Worm (Caenorhabditis elegans): ENCODE data around the gene E02H4.8.

The E02H4.8 gene

DNA sequence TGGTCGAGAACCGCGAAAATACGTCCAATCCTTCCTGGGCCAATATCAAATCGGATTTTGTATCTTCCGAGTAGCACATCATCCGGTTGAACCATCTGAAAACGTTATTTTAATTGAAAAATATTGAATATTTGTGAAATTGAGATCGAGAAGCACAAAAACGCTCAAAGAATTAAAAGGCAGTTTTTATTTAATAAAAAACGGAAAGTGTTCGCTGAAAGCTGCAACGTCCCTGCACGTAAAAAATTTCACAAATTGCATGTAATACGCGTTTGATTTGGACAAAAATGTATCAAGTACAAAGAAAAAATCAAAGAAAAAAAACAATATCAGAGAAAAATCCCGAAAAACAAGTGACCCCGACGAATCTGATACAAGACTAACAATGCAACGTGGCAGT, 11.3 kb downstream of the E02H4.8 start, which contains the start of gene E02H4.6:
TSS of gene E02H4.6 (minus strand) at position 101 of the 400 bp plus-strand sequence.
- TF ChIP-seq mab-5 (tag; optimal IDR thresholded peaks at IDR 0.05) (no peak), ceh-83 (GFP tag; optimal IDR thresholded peaks at IDR 0.05) (no peak), M03D4.4 (tag; optimal IDR thresholded peaks at IDR 0.05) (no peak), cnd-1 (tag; optimal IDR thresholded peaks at IDR 0.05) (no peak), ham-2 (GFP tag; optimal IDR thresholded peaks at IDR 0.05) (no peak), mls-2 (tag; optimal IDR thresholded peaks at IDR 0.05) (no peak), blmp-1 (tag; optimal IDR thresholded peaks at IDR 0.05) (no peak), nhr-76 (tag; optimal IDR thresholded peaks at IDR 0.05) (no peak), hlh-1 (tag; optimal IDR thresholded peaks at IDR 0.05) (no peak), tbx-8 (GFP tag; optimal IDR thresholded peaks at IDR 0.05) (no peak)

DNA sequence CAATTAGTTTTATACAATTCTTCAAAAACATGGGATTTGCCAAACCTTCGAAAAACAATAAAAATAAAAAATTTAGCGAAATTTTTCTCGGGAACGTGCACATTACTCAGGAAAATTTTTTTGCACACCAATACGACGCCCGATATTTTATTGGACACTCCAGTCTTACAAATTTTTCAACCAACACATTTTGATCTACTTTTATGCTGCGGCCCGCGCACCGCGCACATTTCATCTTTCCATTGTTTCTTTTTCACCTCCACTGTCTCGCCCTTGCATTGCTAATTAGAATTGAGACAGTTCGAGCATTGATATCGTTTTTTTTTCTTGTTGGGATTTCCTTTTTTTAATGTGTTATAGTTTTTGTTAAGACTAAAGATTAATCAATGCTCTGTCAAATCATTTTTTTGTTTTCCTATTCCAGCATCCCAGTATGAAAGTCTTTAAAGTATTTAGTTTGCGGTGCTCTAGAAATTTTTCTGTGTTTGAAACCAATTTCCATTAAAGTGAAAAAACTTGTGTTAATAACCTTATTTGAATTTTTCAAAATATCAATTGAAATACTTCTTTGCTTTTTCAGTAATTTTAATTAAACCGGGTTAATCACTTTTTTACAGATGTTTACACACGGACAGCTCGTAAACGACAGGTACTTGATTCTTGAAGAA, 15.8 kb downstream of the E02H4.8 start, which contains the start of gene K04C1.5:
TSS of gene K04C1.5 (plus strand) at position 618 of the 668 bp plus-strand sequence.
- TF ChIP-seq cnd-1 (tag; optimal IDR thresholded peaks at IDR 0.05) (no peak), snpc-4 (tag; optimal IDR thresholded peaks at IDR 0.05) (no peak), nhr-76 (tag; optimal IDR thresholded peaks at IDR 0.05) (no peak), sem-2 (GFP tag; optimal IDR thresholded peaks at IDR 0.05) (no peak), drap-1 (GFP tag; optimal IDR thresholded peaks at IDR 0.05) (no peak)

DNA sequence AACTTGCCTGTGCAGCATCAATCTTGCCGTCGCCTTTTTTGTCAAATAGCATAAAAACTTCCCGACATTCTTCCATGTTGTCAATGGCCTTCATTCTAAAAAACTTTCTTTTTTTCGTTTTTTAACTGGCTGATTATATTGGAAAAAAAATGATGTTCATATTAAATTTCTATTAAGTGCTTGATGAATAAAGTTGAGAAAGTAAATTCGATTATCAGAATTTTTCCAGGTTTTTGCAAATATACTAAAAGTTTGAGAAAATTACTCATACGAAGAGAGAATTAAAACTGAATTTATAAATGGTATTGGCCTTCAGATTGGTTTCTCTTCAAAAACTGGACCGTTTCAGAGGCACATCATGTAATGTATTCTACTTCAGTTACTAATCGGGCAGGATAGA, 16.9 kb downstream of the E02H4.8 start, which contains the start of gene mlc-6:
TSS of gene mlc-6 (minus strand) at position 101 of the 400 bp plus-strand sequence.
- TF ChIP-seq mep-1 (tag; optimal IDR thresholded peaks at IDR 0.05) (no peak), pha-4 (tag; optimal IDR thresholded peaks at IDR 0.05) (no peak), bed-3 (GFP tag; optimal IDR thresholded peaks at IDR 0.05) (no peak), hlh-1 (tag; optimal IDR thresholded peaks at IDR 0.05) (no peak), mab-5 (tag; optimal IDR thresholded peaks at IDR 0.05) (no peak), nhr-76 (tag; optimal IDR thresholded peaks at IDR 0.05) (no peak), unc-39 (tag; optimal IDR thresholded peaks at IDR 0.05) (no peak), unc-62 (GFP tag; optimal IDR thresholded peaks at IDR 0.05) (no peak), sptf-1 (tag; optimal IDR thresholded peaks at IDR 0.05) (no peak), ztf-11 (tag; optimal IDR thresholded peaks at IDR 0.05) (no peak), lsy-2 (tag; optimal IDR thresholded peaks at IDR 0.05) (no peak), ham-2 (GFP tag; optimal IDR thresholded peaks at IDR 0.05) (no peak), ceh-39 (tag; optimal IDR thresholded peaks at IDR 0.05) (no peak), ceh-43 (GFP tag; optimal IDR thresholded peaks at IDR 0.05) (no peak), elt-3 (tag; optimal IDR thresholded peaks at IDR 0.05) (no peak), lin-13 (tag; optimal IDR thresholded peaks at IDR 0.05) (no peak), elt-1 (tag; optimal IDR thresholded peaks at IDR 0.05; ENCODE audit: borderline replicate concordance, insufficient read depth) (no peak)

DNA sequence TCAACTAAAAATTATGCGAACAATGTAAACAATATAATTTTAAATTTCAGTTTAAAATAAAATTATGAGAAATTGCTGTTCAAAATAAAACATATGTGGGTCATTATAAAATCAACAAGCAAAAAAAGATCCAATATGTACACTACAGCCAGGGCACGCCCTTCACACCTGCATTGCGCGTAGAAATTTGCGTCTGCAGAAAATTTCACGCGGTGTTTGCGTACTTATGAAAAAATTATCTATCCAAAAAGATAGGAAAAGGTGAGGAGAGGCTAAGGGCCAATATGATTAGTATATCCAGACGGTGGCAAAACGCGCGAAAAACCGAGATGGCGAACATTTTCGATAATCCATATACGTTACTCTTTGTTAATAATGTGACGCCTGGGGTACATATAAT, 18.9 kb downstream of the E02H4.8 start:
- TF ChIP-seq nhr-12 (tag; optimal IDR thresholded peaks at IDR 0.05) (no peak), ceh-39 (tag; optimal IDR thresholded peaks at IDR 0.05) (peak; percentile 9), bed-3 (GFP tag; optimal IDR thresholded peaks at IDR 0.05) (no peak)

DNA sequence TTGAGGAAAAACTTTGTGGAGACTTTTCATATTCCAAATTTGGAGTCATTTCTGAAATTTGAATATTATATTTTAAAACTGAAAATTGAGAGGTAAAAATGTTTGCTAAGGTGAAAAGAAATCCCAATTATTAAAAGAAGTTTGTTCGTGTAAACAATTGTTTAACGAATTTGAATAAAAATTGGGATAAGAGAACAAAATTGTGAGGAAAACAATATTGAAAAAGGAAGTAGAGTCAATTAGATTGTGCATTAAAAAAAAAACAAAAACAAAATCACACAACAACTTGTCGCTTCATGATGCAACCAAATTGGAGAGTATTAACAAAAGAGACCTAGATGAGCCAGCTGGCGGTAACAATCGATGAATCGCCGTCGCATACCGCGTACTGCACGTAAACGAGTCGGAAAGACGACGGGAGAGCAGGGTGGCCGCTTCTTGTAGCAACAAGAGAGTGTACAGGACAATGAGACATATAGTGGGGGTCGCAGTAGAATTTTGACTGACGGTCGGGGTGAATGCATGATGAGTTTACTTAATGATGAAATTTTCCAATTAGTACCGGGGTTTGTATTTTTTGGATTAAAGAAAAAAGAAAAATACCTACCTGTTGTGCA, 19.9 kb downstream of the E02H4.8 start, which contains the start of gene K04C1.3:
TSS of gene K04C1.3 (minus strand) at position 51 of the 617 bp plus-strand sequence.
- TF ChIP-seq ces-1 (GFP tag; optimal IDR thresholded peaks at IDR 0.05): peak; percentile 12
- TF ChIP-seq cnd-1 (tag; optimal IDR thresholded peaks at IDR 0.05): peak; percentile 37
- peak; percentile 36 for TF ChIP-seq ceh-39 (tag; optimal IDR thresholded peaks at IDR 0.05)
- TF ChIP-seq mls-2 (tag; optimal IDR thresholded peaks at IDR 0.05): no peak
- TF ChIP-seq zip-8 (tag; optimal IDR thresholded peaks at IDR 0.05): peak; percentile 7
- TF ChIP-seq nhr-28 (tag; optimal IDR thresholded peaks at IDR 0.05): no peak
